Worm (Caenorhabditis elegans) whole organism, L3 larva: ENCODE results near the gene B0035.13.
A peak's percentile ranks its signal among the peaks of the same experiment; 100 is the strongest.

Source experiments
- ZK546.5 ChIP-seq: sonication (generic microtip); optimal IDR thresholded peaks from 2 replicates; lab custom pipeline; 2017; ENCODE audit warnings: missing biosample characterization, missing genetic modification characterization
- aly-2 ChIP-seq: fragments of 150-350 bp; optimal IDR thresholded peaks from 2 replicates; lab custom pipeline; 2014; ENCODE audit warnings: missing biosample characterization, missing genetic modification characterization
- ceh-16 ChIP-seq: sonication (generic microtip); optimal IDR thresholded peaks from 2 replicates; lab custom pipeline; 2017; ENCODE audit warnings: missing biosample characterization, missing genetic modification characterization
- ceh-28 ChIP-seq: fragments of 150-350 bp; optimal IDR thresholded peaks from 2 replicates; lab custom pipeline; 2014; ENCODE audit warnings: missing biosample characterization, missing genetic modification reagents, missing genetic modification characterization
- ceh-9 ChIP-seq: sonication (generic microtip); optimal IDR thresholded peaks from 2 replicates; lab custom pipeline; 2018; ENCODE audit warnings: missing biosample characterization, missing genetic modification characterization
- egl-5 ChIP-seq: fragments of 150-350 bp; optimal IDR thresholded peaks from 2 replicates; lab custom pipeline; 2017; ENCODE audit warnings: missing biosample characterization, missing genetic modification reagents, missing genetic modification characterization, inconsistent platforms
- elt-1 ChIP-seq: fragments of 150-350 bp; optimal IDR thresholded peaks from 2 replicates; lab custom pipeline; 2014; ENCODE audit warnings: missing biosample characterization, missing genetic modification characterization
- elt-2 ChIP-seq: sonication (generic microtip); optimal IDR thresholded peaks from 2 replicates; lab custom pipeline; 2016; ENCODE audit warnings: missing genetic modification reagents, mild to moderate bottlenecking, missing genetic modification characterization, missing compliant biosample characterization
- elt-3 ChIP-seq, 3 experiments: fragments of 150-350 bp in 1 of 3; sonication (generic microtip) in 2 of 3; optimal IDR thresholded peaks; 2 replicates in 2 of 3; 4 replicates in 1 of 3; lab custom pipeline; 2014 to 2017; ENCODE audit warnings: missing biosample characterization in 3 of 3, missing genetic modification characterization in 3 of 3
- fkh-10 ChIP-seq: sonication (generic microtip); optimal IDR thresholded peaks from 2 replicates; lab custom pipeline; 2017; ENCODE audit warnings: missing biosample characterization, missing genetic modification reagents, missing genetic modification characterization
- fos-1 ChIP-seq: fragments of 150-350 bp; optimal IDR thresholded peaks from 2 replicates; lab custom pipeline; 2014; ENCODE audit warnings: missing biosample characterization, missing genetic modification characterization
- hmg-11 ChIP-seq: sonication (generic microtip); optimal IDR thresholded peaks from 2 replicates; lab custom pipeline; 2016; ENCODE audit warnings: missing genetic modification characterization, missing compliant biosample characterization
- lin-15B ChIP-seq: fragments of 150-350 bp; optimal IDR thresholded peaks from 2 replicates; lab custom pipeline; 2014; ENCODE audit warnings: missing biosample characterization, missing genetic modification characterization
- lin-39 ChIP-seq: fragments of 150-350 bp; optimal IDR thresholded peaks from 2 replicates; lab custom pipeline; 2018; ENCODE audit warnings: missing biosample characterization, missing genetic modification reagents, missing genetic modification characterization
- lsy-12 ChIP-seq: sonication (generic microtip); optimal IDR thresholded peaks from 2 replicates; lab custom pipeline; 2016; ENCODE audit warnings: mild to moderate bottlenecking, missing genetic modification characterization, missing compliant biosample characterization
- mml-1 ChIP-seq: fragments of 150-350 bp; sonication (generic microtip); optimal IDR thresholded peaks from 3 replicates; lab custom pipeline; 2014; ENCODE audit warnings: missing biosample characterization, missing genetic modification characterization
- nhr-11 ChIP-seq: fragments of 150-350 bp; optimal IDR thresholded peaks from 2 replicates; lab custom pipeline; 2014; ENCODE audit warnings: missing biosample characterization, missing genetic modification characterization
- nhr-23 ChIP-seq: fragments of 150-350 bp; optimal IDR thresholded peaks from 2 replicates; lab custom pipeline; 2014; ENCODE audit warnings: missing biosample characterization, missing genetic modification reagents, missing genetic modification characterization
- nhr-25 ChIP-seq: sonication (generic microtip); optimal IDR thresholded peaks from 2 replicates; lab custom pipeline; 2017; ENCODE audit warnings: missing biosample characterization, missing genetic modification characterization
- nhr-43 ChIP-seq: sonication (generic microtip); optimal IDR thresholded peaks from 2 replicates; lab custom pipeline; 2016; ENCODE audit warnings: mild to moderate bottlenecking, missing genetic modification characterization, missing compliant biosample characterization; ENCODE audit not compliant: poor library complexity, severe bottlenecking
- nhr-67 ChIP-seq: fragments of 150-350 bp; optimal IDR thresholded peaks from 2 replicates; lab custom pipeline; 2014; ENCODE audit warnings: missing biosample characterization, missing genetic modification characterization
- nhr-77 ChIP-seq: fragments of 150-350 bp; optimal IDR thresholded peaks from 2 replicates; lab custom pipeline; 2014; ENCODE audit warnings: missing biosample characterization, missing genetic modification characterization
- pha-4 ChIP-seq: fragments of 150-350 bp; optimal IDR thresholded peaks from 2 replicates; lab custom pipeline; 2014; ENCODE audit warnings: missing biosample characterization, missing genetic modification reagents, missing genetic modification characterization
- pqm-1 ChIP-seq: fragments of 150-350 bp; optimal IDR thresholded peaks from 2 replicates; lab custom pipeline; 2017; ENCODE audit warnings: missing biosample characterization, missing genetic modification characterization, inconsistent platforms
- skn-1 ChIP-seq: fragments of 150-350 bp; optimal IDR thresholded peaks from 2 replicates; lab custom pipeline; 2014; ENCODE audit warnings: missing biosample characterization, missing genetic modification characterization
- snpc-4 ChIP-seq: fragments of 150-350 bp; optimal IDR thresholded peaks from 2 replicates; lab custom pipeline; 2014; ENCODE audit warnings: missing biosample characterization, missing genetic modification characterization
- unc-62 ChIP-seq: fragments of 150-350 bp; sonication (generic microtip); optimal IDR thresholded peaks from 4 replicates; lab custom pipeline; 2014; ENCODE audit warnings: missing biosample characterization, missing genetic modification reagents, missing genetic modification characterization
- ztf-11 ChIP-seq: fragments of 150-350 bp; optimal IDR thresholded peaks from 2 replicates; lab custom pipeline; 2014; ENCODE audit warnings: missing biosample characterization, missing genetic modification characterization
- ztf-4 ChIP-seq: fragments of 150-350 bp; optimal IDR thresholded peaks from 2 replicates; lab custom pipeline; 2014; ENCODE audit warnings: missing biosample characterization, missing genetic modification characterization

The B0035.13 gene

DNA sequence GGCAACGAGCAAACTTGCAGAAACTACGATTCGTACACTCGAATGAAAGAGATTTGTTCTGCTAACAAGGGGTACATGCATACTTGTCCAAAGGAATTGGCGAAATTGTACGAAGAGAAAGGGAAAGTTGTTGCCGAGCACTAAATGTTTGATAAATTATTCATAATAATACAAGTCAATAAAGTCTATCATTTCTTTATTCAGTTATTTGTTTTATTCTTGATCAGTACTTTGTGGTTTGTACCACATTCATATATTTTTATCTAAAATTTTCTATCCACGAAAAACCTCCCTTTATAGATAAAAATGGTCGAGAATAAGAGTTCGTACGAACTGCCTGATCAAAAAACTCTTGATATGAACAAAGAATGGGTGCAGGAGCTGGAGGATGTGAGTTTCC lies 14.0 kb upstream of the B0035.13 start, which contains the start of gene edg-1:
Gene edg-1 (plus strand): TSS at position 301 of the 400 bp plus-strand sequence.
- TF ChIP-seq nhr-77 (tag; lab: Kevin White, UChicago) = no peak
- no peak for TF ChIP-seq elt-1 (tag; lab: Kevin White, UChicago)
- no peak for TF ChIP-seq ztf-4 (tag; lab: Kevin White, UChicago)
- no peak for TF ChIP-seq nhr-11 (tag; lab: Kevin White, UChicago)
- TF ChIP-seq lsy-12 (tag; lab: Kevin White, UChicago) = no peak
- TF ChIP-seq ztf-11 = no peak
- TF ChIP-seq ZK546.5 (tag; lab: Kevin White, UChicago) = no peak
- TF ChIP-seq ceh-16 (tag; lab: Kevin White, UChicago) = no peak
- TF ChIP-seq nhr-23 (tag; lab: Kevin White, UChicago) = no peak
- TF ChIP-seq elt-2 (tag; lab: Kevin White, UChicago) = no peak
- TF ChIP-seq hmg-11 (tag; lab: Kevin White, UChicago) = no peak

DNA sequence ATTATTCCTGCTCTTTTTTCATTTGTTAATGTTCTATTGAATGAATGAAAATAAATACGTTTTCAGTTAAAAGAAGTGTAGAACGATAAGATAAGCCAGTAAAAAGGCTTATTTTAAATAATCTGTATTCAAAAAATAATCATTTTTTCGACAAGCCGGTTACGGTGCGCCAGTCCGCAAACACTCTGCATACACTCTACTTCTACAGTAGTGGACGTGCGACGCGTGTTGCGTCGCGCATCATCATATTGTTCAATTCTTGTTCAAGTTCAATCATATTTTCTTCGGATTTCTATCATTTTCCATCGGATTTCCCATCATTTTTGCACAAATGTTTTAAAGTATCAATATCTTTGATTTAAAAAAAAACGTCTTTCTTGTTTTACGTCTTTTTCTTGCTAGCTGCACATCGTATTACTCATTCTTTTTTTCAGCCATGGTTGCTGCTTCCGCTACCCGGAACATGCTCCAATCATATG lies 13.4 kb upstream of the B0035.13 start, which contains the start of gene B0035.18:
Gene B0035.18 (plus strand): TSS at position 429 of the 479 bp plus-strand sequence.
- TF ChIP-seq ZK546.5 (tag; lab: Kevin White, UChicago) (no peak), aly-2 (no peak), nhr-11 (tag; lab: Kevin White, UChicago) (no peak), snpc-4 (tag; lab: Kevin White, UChicago) (no peak), ceh-16 (tag; lab: Kevin White, UChicago) (no peak), nhr-67 (tag; lab: Kevin White, UChicago) (no peak), ztf-4 (tag; lab: Kevin White, UChicago) (no peak), ceh-28 (no peak), mml-1 (no peak), elt-1 (tag; lab: Kevin White, UChicago) (no peak), fkh-10 (GFP tag; lab: Kevin White, UChicago) (no peak), pqm-1 (tag; lab: Kevin White, UChicago) (no peak), skn-1 (tag; lab: Kevin White, UChicago) (no peak), egl-5 (tag; lab: Kevin White, UChicago) (no peak), nhr-25 (tag; lab: Kevin White, UChicago) (no peak)
- TF ChIP-seq, all 47 proteins: peak for 0

DNA sequence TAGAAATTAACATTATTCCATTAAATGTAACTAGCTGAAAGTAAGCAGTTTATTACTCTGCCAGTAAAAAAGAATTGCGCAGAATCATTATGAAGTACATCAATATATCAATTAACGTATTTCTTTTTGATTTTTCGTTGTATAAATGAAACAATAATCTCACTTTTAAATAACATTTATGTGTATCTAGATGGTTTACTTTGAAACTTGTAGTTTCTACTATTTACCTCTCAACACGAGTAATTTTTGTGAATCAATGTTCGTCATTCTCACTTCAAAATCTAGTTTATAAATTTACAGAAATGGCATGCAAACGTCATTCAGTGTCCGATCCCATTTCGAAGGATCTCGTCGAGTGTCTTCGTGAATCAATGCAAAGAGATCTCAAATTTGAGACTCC lies 10.6 kb upstream of the B0035.13 start, which contains the start of gene gspd-1:
Gene gspd-1 (plus strand): TSS at position 301 of the 400 bp plus-strand sequence.
- TF ChIP-seq unc-62 (GFP tag; lab: Kevin White, UChicago) (no peak), lin-15B (tag; lab: Kevin White, UChicago) (no peak), egl-5 (tag; lab: Kevin White, UChicago) (no peak), ceh-28 (no peak), ceh-9 (no peak), elt-1 (tag; lab: Kevin White, UChicago) (no peak), hmg-11 (tag; lab: Kevin White, UChicago) (no peak), pha-4 (tag; lab: Kevin White, UChicago) (no peak), fos-1 (no peak), snpc-4 (tag; lab: Kevin White, UChicago) (no peak), nhr-67 (tag; lab: Kevin White, UChicago) (no peak), elt-3 (tag; optimal IDR thresholded peaks at IDR 0.05; lab: Kevin White, UChicago) (no peak)

DNA sequence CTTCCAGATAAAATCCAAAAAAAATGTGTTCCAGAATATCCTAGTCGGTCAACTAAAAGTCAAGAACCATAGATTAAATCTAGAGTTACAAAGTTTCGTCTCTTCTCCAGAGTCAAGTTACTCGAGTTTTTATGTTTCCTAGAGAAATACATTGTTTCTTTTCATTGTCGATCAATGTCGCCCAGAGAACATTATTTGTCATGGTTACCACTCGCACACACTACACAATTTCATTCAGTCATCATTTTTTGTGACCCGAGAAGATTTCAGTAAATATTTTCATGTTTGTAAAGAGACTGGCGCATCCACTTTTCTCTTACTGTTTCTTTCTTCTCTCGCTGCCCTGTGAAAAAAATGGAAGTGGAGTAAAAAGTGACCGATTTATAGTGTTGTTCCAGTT lies 10.1 kb upstream of the B0035.13 start:
- TF ChIP-seq elt-2 (tag; lab: Kevin White, UChicago) = no peak
- TF ChIP-seq nhr-43 = no peak
- peak; percentile 57 for TF ChIP-seq pha-4 (tag; lab: Kevin White, UChicago)

DNA sequence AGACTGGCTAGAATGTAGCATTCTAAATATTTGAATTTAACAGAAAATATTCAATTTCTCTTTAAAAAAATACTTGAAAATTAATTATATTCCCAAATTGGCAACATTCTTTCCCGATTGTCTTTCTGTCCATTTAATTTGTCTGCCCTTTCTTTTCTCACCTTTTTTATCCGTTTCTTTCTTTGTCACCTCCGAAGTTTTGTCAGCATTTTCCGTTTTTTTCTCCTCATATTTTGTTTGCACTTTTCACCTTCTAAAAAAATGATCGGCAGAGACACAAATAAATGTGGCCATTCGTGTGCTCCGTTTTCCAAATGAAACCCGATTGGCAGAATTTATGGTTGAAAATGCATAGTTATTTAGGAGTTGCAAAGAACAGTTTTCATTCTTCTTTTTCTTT lies 9.6 kb upstream of the B0035.13 start:
- TF ChIP-seq nhr-77 (tag; lab: Kevin White, UChicago) (no peak), nhr-67 (tag; lab: Kevin White, UChicago) (no peak), skn-1 (tag; lab: Kevin White, UChicago) (peak; percentile 81), hmg-11 (tag; lab: Kevin White, UChicago) (no peak), lin-39 (no peak)

DNA sequence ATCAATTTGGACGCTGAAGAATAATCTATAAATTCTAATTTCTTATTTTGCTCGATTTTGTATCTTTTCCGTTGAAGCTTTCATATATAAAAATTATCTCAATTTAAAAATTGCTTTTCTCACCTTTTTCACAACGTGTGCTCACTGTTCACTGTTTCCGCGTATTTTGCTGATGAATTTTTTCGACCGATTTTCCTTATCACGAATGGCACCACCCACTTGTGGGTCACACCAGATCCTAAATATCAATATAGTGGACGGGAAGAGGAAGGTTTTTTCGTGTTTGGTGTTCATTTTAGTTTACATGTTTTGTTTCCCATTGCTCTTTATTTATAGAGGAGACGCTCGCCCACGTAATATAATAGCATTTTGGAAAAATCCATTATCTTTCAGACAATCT lies 9.2 kb upstream of the B0035.13 start:
- TF ChIP-seq ceh-28 (no peak), nhr-77 (tag; lab: Kevin White, UChicago) (no peak), fos-1 (no peak), nhr-25 (tag; lab: Kevin White, UChicago) (no peak), nhr-23 (tag; lab: Kevin White, UChicago) (no peak), hmg-11 (tag; lab: Kevin White, UChicago) (no peak)
